Fruit fly (Drosophila melanogaster) whole organism, pupa: ENCODE data around the gene CG42489.

Experiments
- CG10348 ChIP-seq: fragments of 200-800 bp; sonication (Bioruptor generic); IDR thresholded peaks from 2 replicates; pipeline ENCODE4 v1.3.6; 2022; ENCODE audit warnings: missing biosample characterization, missing genetic modification characterization
- CG12605 ChIP-seq: fragments of 200-800 bp; sonication (Bioruptor generic); IDR thresholded peaks from 2 replicates; pipeline ENCODE4 v1.3.6; 2022; ENCODE audit warnings: missing biosample characterization, missing genetic modification characterization
- CG13204 ChIP-seq: fragments of 200-800 bp; sonication (Bioruptor generic); optimal IDR thresholded peaks from 2 replicates; lab custom pipeline; 2018; ENCODE audit warnings: missing biosample characterization, mild to moderate bottlenecking, missing genetic modification characterization, moderate library complexity
- CG14655 ChIP-seq: fragments of 200-800 bp; sonication (Bioruptor generic); optimal IDR thresholded peaks from 3 replicates; lab custom pipeline; 2017; ENCODE audit warnings: mild to moderate bottlenecking, missing biosample characterization, missing genetic modification reagents, missing genetic modification characterization
- CG15710 ChIP-seq: fragments of 200-800 bp; sonication (Bioruptor generic); optimal IDR thresholded peaks from 2 replicates; lab custom pipeline; 2018; ENCODE audit warnings: missing biosample characterization, mild to moderate bottlenecking, missing genetic modification characterization, moderate library complexity
- CG17806 ChIP-seq: fragments of 200-800 bp; sonication (Bioruptor generic); optimal IDR thresholded peaks from 2 replicates; lab custom pipeline; 2018; ENCODE audit warnings: missing biosample characterization, mild to moderate bottlenecking, missing genetic modification characterization, moderate library complexity
- CG32121 ChIP-seq: fragments of 200-800 bp; sonication (Bioruptor generic); IDR thresholded peaks from 2 replicates; pipeline ENCODE4 v1.3.6; 2022; ENCODE audit warnings: missing biosample characterization, missing genetic modification characterization
- CG34367 ChIP-seq: fragments of 200-800 bp; sonication (Bioruptor generic); optimal IDR thresholded peaks from 2 replicates; lab custom pipeline; 2018; ENCODE audit warnings: missing biosample characterization, mild to moderate bottlenecking, missing genetic modification characterization
- CG4496 ChIP-seq: fragments of 200-800 bp; sonication (Bioruptor generic); IDR thresholded peaks from 3 replicates; pipeline ENCODE4 v1.3.6; 2022; ENCODE audit warnings: missing biosample characterization, missing genetic modification characterization
- CG8159 ChIP-seq: fragments of 200-800 bp; sonication (Bioruptor generic); optimal IDR thresholded peaks from 3 replicates; lab custom pipeline; 2018; ENCODE audit warnings: missing biosample characterization, mild to moderate bottlenecking, missing genetic modification characterization, moderate library complexity
- CG8301 ChIP-seq: fragments of 200-800 bp; sonication (Bioruptor generic); optimal IDR thresholded peaks from 2 replicates; lab custom pipeline; 2018; ENCODE audit warnings: missing biosample characterization, mild to moderate bottlenecking, missing genetic modification characterization
- CG9948 ChIP-seq: fragments of 200-800 bp; sonication (Bioruptor generic); optimal IDR thresholded peaks from 2 replicates; lab custom pipeline; 2018; ENCODE audit warnings: missing biosample characterization, mild to moderate bottlenecking, missing genetic modification characterization, moderate library complexity
- D1 ChIP-seq: fragments of 200-800 bp; sonication (Bioruptor generic); optimal IDR thresholded peaks from 2 replicates; lab custom pipeline; 2018; ENCODE audit warnings: missing biosample characterization, mild to moderate bottlenecking, missing genetic modification characterization, moderate library complexity
- EcR ChIP-seq: fragments of 200-800 bp; sonication (Bioruptor generic); optimal IDR thresholded peaks from 3 replicates; lab custom pipeline; 2019; ENCODE audit warnings: missing biosample characterization, missing genetic modification characterization, mild to moderate bottlenecking, moderate library complexity, missing genetic modification reagents
- Ets98B ChIP-seq: fragments of 200-800 bp; sonication (Bioruptor generic); IDR thresholded peaks from 2 replicates; pipeline ENCODE4 v1.3.6; 2022; ENCODE audit warnings: missing biosample characterization, missing genetic modification characterization
- Pif1A ChIP-seq: fragments of 200-800 bp; sonication (Bioruptor generic); optimal IDR thresholded peaks from 3 replicates; lab custom pipeline; 2016; ENCODE audit warnings: missing biosample characterization, missing genetic modification characterization
- Pif1B ChIP-seq: fragments of 200-800 bp; sonication (Bioruptor generic); optimal IDR thresholded peaks from 3 replicates; lab custom pipeline; 2016; ENCODE audit warnings: missing biosample characterization, missing genetic modification characterization
- Snoo ChIP-seq: fragments of 200-800 bp; sonication (Bioruptor generic); optimal IDR thresholded peaks from 3 replicates; lab custom pipeline; 2017; ENCODE audit warnings: missing biosample characterization, mild to moderate bottlenecking, missing genetic modification characterization, inconsistent platforms
- fd96Ca ChIP-seq: fragments of 200-800 bp; sonication (Bioruptor generic); IDR thresholded peaks from 3 replicates; pipeline ENCODE4 v1.3.6; 2022; ENCODE audit warnings: missing biosample characterization, missing genetic modification characterization
- gl ChIP-seq: fragments of 200-800 bp; sonication (Bioruptor generic); optimal IDR thresholded peaks from 2 replicates; lab custom pipeline; 2018; ENCODE audit warnings: missing biosample characterization, mild to moderate bottlenecking, missing genetic modification characterization
- rn ChIP-seq: fragments of 200-800 bp; sonication (Bioruptor generic); IDR thresholded peaks from 2 replicates; pipeline ENCODE4 v1.3.6; 2022; ENCODE audit warnings: missing biosample characterization, missing genetic modification characterization

The CG42489 gene

dm6 chr3R:8673803-8674234 lies 19.3 kb upstream of the CG42489 start, which contains the start of gene mRpL19:
Gene mRpL19, plus strand, starts transcription at chr3R:8674109.
- TF ChIP-seq CG17806 (tag; lab: Kevin White, UChicago) (peak; percentile 31), CG4496 (GFP tag; lab: Robert Waterston, UW) (no peak), Pif1B (GFP tag; lab: Kevin White, UChicago) (no peak), CG15710 (tag; lab: Kevin White, UChicago) (peak; percentile 27), CG8159 (tag; lab: Kevin White, UChicago) (peak; percentile 25), CG9948 (peak; percentile 16), CG32121 (GFP tag; lab: Robert Waterston, UW) (peak; percentile 34; the same call in 1 of the 2 replicates)

- no peak for TF ChIP-seq CG32121 (GFP tag; lab: Robert Waterston, UW)
- TF ChIP-seq CG4496 (GFP tag; lab: Robert Waterston, UW), result peak; percentile 42; the same call in 1 of the 3 replicates
- peak; percentile 49 for TF ChIP-seq CG8301 (tag; lab: Kevin White, UChicago)
- peak; percentile 50; the same call in 1 of the 2 replicates for TF ChIP-seq CG12605 (GFP tag; lab: Robert Waterston, UW)
- peak; percentile 37 for TF ChIP-seq Pif1A (GFP tag; lab: Kevin White, UChicago)
- no peak for TF ChIP-seq EcR (GFP tag; lab: Kevin White, UChicago)
- peak; percentile 46 for TF ChIP-seq CG15710 (tag; lab: Kevin White, UChicago)
- TF ChIP-seq fd96Ca (GFP tag; lab: Robert Waterston, UW), result no peak
- TF ChIP-seq CG8159 (tag; lab: Kevin White, UChicago), result peak; percentile 58
- TF ChIP-seq Snoo (tag; lab: Kevin White, UChicago), result no peak
- peak; percentile 16 for TF ChIP-seq Pif1B (GFP tag; lab: Kevin White, UChicago)
- peak; percentile 49 for TF ChIP-seq CG17806 (tag; lab: Kevin White, UChicago)
- TF ChIP-seq CG14655 (GFP tag; lab: Kevin White, UChicago), result peak; percentile 53
- TF ChIP-seq CG13204, result no peak
- peak; percentile 17 for TF ChIP-seq D1 (tag; lab: Kevin White, UChicago)
- TF ChIP-seq CG10348, result no peak
- peak; percentile 46 for TF ChIP-seq CG9948
- peak; percentile 40 for TF ChIP-seq CG34367 (tag; lab: Kevin White, UChicago)
- TF ChIP-seq gl (tag; lab: Kevin White, UChicago), result peak; percentile 20
- TF ChIP-seq rn, result no peak
- peak; percentile 56 for TF ChIP-seq Ets98B
These were observed 16.2 kb upstream of the CG42489 start, which contains the start of gene p for dm6 chr3R:8670529-8671491. Gene p, minus strand, starts transcription at chr3R:8670684.

- peak; percentile 47; the same call in 1 of the 3 replicates for TF ChIP-seq CG4496 (GFP tag; lab: Robert Waterston, UW)
- TF ChIP-seq EcR (GFP tag; lab: Kevin White, UChicago), result peak; percentile 19
- TF ChIP-seq fd96Ca (GFP tag; lab: Robert Waterston, UW), result peak; percentile 58; the same call in 2 of the 3 replicates
- no peak for TF ChIP-seq CG17806 (tag; lab: Kevin White, UChicago)
- TF ChIP-seq CG13204, result no peak
- no peak for TF ChIP-seq CG8301 (tag; lab: Kevin White, UChicago)
- TF ChIP-seq CG12605 (GFP tag; lab: Robert Waterston, UW), result no peak; the same call in 1 of the 2 replicates
- TF ChIP-seq Snoo (tag; lab: Kevin White, UChicago), result no peak
- TF ChIP-seq Ets98B, result peak; percentile 51
- no peak for TF ChIP-seq Pif1B (GFP tag; lab: Kevin White, UChicago)
- TF ChIP-seq CG9948, result no peak
- no peak for TF ChIP-seq gl (tag; lab: Kevin White, UChicago)
- peak; percentile 56; the same call in 1 of the 2 replicates for TF ChIP-seq CG32121 (GFP tag; lab: Robert Waterston, UW)
- no peak for TF ChIP-seq D1 (tag; lab: Kevin White, UChicago)
- TF ChIP-seq Pif1A (GFP tag; lab: Kevin White, UChicago), result peak; percentile 9
- TF ChIP-seq CG14655 (GFP tag; lab: Kevin White, UChicago), result no peak
These were observed 15.4 kb upstream of the CG42489 start for dm6 chr3R:8669900-8670528.

- TF ChIP-seq CG8301 (tag; lab: Kevin White, UChicago) (peak; percentile 99), rn (peak; percentile 92), gl (tag; lab: Kevin White, UChicago) (peak; percentile 96), CG14655 (GFP tag; lab: Kevin White, UChicago) (peak; percentile 98), CG13204 (peak; percentile 94), CG8159 (tag; lab: Kevin White, UChicago) (peak; percentile 98), CG12605 (GFP tag; lab: Robert Waterston, UW) (peak; percentile 98), Pif1A (GFP tag; lab: Kevin White, UChicago) (peak; percentile 99), CG9948 (peak; percentile 98), Ets98B (peak; percentile 99), CG32121 (GFP tag; lab: Robert Waterston, UW) (peak; percentile 97), CG34367 (tag; lab: Kevin White, UChicago) (peak; percentile 98), CG10348 (peak; percentile 89), Snoo (tag; lab: Kevin White, UChicago) (peak; percentile 97), CG4496 (GFP tag; lab: Robert Waterston, UW) (peak; percentile 99), CG15710 (tag; lab: Kevin White, UChicago) (peak; percentile 97), D1 (tag; lab: Kevin White, UChicago) (peak; percentile 86), EcR (GFP tag; lab: Kevin White, UChicago) (peak; percentile 45), Pif1B (GFP tag; lab: Kevin White, UChicago) (peak; percentile 99), fd96Ca (GFP tag; lab: Robert Waterston, UW) (peak; percentile 97), CG17806 (tag; lab: Kevin White, UChicago) (peak; percentile 98)
These were observed 14.6 kb upstream of the CG42489 start for dm6 chr3R:8669029-8669707.
